Worm (Caenorhabditis elegans) whole organism, midembryonic: ENCODE measurements around the gene ttr-19.

Experiments used
- flt-1 ChIP-seq: fragments of 200-800 bp; sonication (Bioruptor generic); IDR thresholded peaks from 2 replicates; pipeline ENCODE4 v1.3.6; 2022; ENCODE audit warnings: missing genetic modification characterization, missing compliant biosample characterization
- tab-1 ChIP-seq: fragments of 200-800 bp; sonication (Bioruptor generic); IDR thresholded peaks from 2 replicates; pipeline ENCODE4 v1.3.6; 2022; ENCODE audit warnings: missing genetic modification characterization, missing compliant biosample characterization

- TF ChIP-seq tab-1 (GFP tag; lab: Robert Waterston, UW), result no peak
- TF ChIP-seq flt-1 (GFP tag; lab: Robert Waterston, UW), result no peak
Measured at ce11 chrV:10266050-10266449, 38.8 kb upstream of the ttr-19 start.
